Fruit fly (Drosophila melanogaster): Measurements from ENCODE around the gene AOX4.

- TF ChIP-seq h (optimal IDR thresholded peaks at IDR 0.05) (no peak), Myc (optimal IDR thresholded peaks at IDR 0.05) (no peak), Sin3A (optimal IDR thresholded peaks at IDR 0.05) (no peak)
These were observed 30.0 kb upstream of the AOX4 start for dm6 chr3R:15582526-15583155.

Data from Kc167 (cell line).